Worm (Caenorhabditis elegans) whole organism, early embryonic: ENCODE measurements around the gene F59B2.3.
A peak's percentile ranks its signal among the peaks of the same experiment; 100 is the strongest.

Experiments used
- B0310.2 ChIP-seq: sonication (generic microtip); optimal IDR thresholded peaks from 2 replicates; lab custom pipeline; 2016; ENCODE audit warnings: mild to moderate bottlenecking, missing genetic modification characterization, missing compliant biosample characterization
- F13C5.2 ChIP-seq: sonication (generic microtip); optimal IDR thresholded peaks from 2 replicates; lab custom pipeline; 2017; ENCODE audit warnings: mild to moderate bottlenecking, missing genetic modification characterization, inconsistent platforms, missing compliant biosample characterization
- aly-1 ChIP-seq: sonication (generic microtip); optimal IDR thresholded peaks from 2 replicates; lab custom pipeline; 2016; ENCODE audit warnings: missing genetic modification characterization, missing compliant biosample characterization
- ama-1 ChIP-seq: fragments of 150-350 bp; optimal IDR thresholded peaks from 2 replicates; lab custom pipeline; 2014
- ceh-13 ChIP-seq: fragments of 200-800 bp; sonication (Bioruptor generic); optimal IDR thresholded peaks from 2 replicates; lab custom pipeline; 2018; ENCODE audit warnings: mild to moderate bottlenecking, missing genetic modification characterization, missing compliant biosample characterization
- ceh-36 ChIP-seq: sonication (generic microtip); optimal IDR thresholded peaks from 2 replicates; lab custom pipeline; 2016; ENCODE audit warnings: missing genetic modification characterization, inconsistent platforms, missing compliant biosample characterization
- ets-7 ChIP-seq: sonication (generic microtip); optimal IDR thresholded peaks from 2 replicates; lab custom pipeline; 2016; ENCODE audit warnings: missing genotype, missing genetic modification characterization, missing compliant biosample characterization
- flt-1 ChIP-seq: fragments of 200-800 bp; sonication (Bioruptor generic); IDR thresholded peaks from 2 replicates; pipeline ENCODE4 v1.3.6; 2022; ENCODE audit warnings: missing genetic modification characterization, missing compliant biosample characterization
- hmbx-1 ChIP-seq: sonication (generic microtip); optimal IDR thresholded peaks from 2 replicates; lab custom pipeline; 2016; ENCODE audit warnings: mild to moderate bottlenecking, missing genetic modification characterization, missing compliant biosample characterization
- hmg-4 ChIP-seq: fragments of 200-800 bp; sonication (Bioruptor generic); optimal IDR thresholded peaks from 2 replicates; lab custom pipeline; 2018; ENCODE audit warnings: mild to moderate bottlenecking, missing genetic modification characterization, missing compliant biosample characterization
- hnd-1 ChIP-seq: sonication (generic microtip); optimal IDR thresholded peaks from 2 replicates; lab custom pipeline; 2016; ENCODE audit warnings: missing genetic modification characterization, missing compliant biosample characterization
- pes-1 ChIP-seq: fragments of 200-800 bp; sonication (Bioruptor generic); IDR thresholded peaks from 2 replicates; pipeline ENCODE4 v1.3.6; 2022; ENCODE audit warnings: missing genetic modification reagents, missing genetic modification characterization, missing compliant biosample characterization
- scrt-1 ChIP-seq: fragments of 200-800 bp; sonication (Bioruptor generic); IDR thresholded peaks from 2 replicates; pipeline ENCODE4 v1.3.6; 2022; ENCODE audit warnings: missing genetic modification characterization, missing compliant biosample characterization
- sea-1 ChIP-seq: fragments of 200-800 bp; sonication (Bioruptor generic); conservative IDR thresholded peaks from 2 replicates; pipeline ENCODE4 v1.3.6; 2022; ENCODE audit warnings: missing genetic modification characterization, missing compliant biosample characterization
- tbx-11 ChIP-seq: fragments of 200-800 bp; sonication (Bioruptor generic); IDR thresholded peaks from 2 replicates; pipeline ENCODE4 v1.3.6; 2022; ENCODE audit warnings: missing genetic modification characterization, missing compliant biosample characterization
- tbx-37 ChIP-seq: fragments of 200-800 bp; sonication (Bioruptor generic); conservative IDR thresholded peaks from 2 replicates; pipeline ENCODE4 v1.3.6; 2022; ENCODE audit warnings: missing genetic modification reagents, missing genetic modification characterization, missing compliant biosample characterization
- tra-4 ChIP-seq: sonication (generic microtip); optimal IDR thresholded peaks from 2 replicates; lab custom pipeline; 2017; ENCODE audit warnings: missing genetic modification characterization, missing compliant biosample characterization

Gene F59B2.3

ce11 chrIII:8967639-8968038 is 31.9 kb downstream of the F59B2.3 start, which contains the start of the genes bud-13 and rpap-2:
Gene bud-13, minus strand, starts transcription at chrIII:8967727.
Gene rpap-2, plus strand, starts transcription at chrIII:8967967.
- no peak for TF ChIP-seq ceh-13 (GFP tag; lab: Kevin White, UChicago)
- TF ChIP-seq tbx-37 (GFP tag; lab: Robert Waterston, UW): peak; percentile 53; the same call in 1 of the 2 replicates
- TF ChIP-seq flt-1: no peak
- no peak for TF ChIP-seq tbx-11

DNA sequence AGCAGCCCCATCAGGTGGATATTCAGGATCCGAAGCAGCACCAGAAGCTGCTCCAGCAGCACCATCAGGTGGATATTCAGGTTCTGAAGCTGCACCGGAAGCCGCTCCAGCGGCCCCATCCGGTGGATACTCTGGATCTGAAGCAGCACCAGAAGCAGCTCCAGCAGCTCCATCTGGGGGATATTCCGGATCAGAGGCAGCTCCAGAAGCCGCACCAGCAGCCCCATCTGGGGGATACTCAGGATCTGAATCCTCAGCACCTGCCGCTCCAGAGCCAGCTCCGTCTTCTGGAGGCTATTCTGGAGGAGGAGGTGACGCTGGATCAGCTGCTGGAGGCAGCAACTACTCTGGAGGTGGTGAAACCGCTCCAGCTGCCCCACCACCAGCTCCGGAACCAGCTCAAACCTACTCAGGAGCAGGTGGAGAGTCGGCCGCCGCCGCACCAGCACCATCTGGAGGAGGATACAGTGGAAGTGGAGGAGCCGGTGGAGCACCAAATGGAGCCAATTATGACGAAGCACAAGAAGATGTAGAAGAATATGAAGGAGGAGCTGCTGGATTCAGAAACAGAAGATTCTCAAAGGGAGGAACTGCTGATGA is 34.8 kb downstream of the F59B2.3 start:
- TF ChIP-seq sea-1 (GFP tag; lab: Robert Waterston, UW) (no peak), aly-1 (tag; lab: Kevin White, UChicago) (peak; percentile 16)

ce11 chrIII:8962475-8962874 is 37.1 kb downstream of the F59B2.3 start:
- no peak for TF ChIP-seq scrt-1 (GFP tag; lab: Robert Waterston, UW)

ce11 chrIII:8961993-8962392 is 37.6 kb downstream of the F59B2.3 start, which contains the start of gene grl-25:
Gene grl-25, plus strand, starts transcription at chrIII:8962293.
- no peak for TF ChIP-seq hmbx-1 (tag; lab: Kevin White, UChicago)
- TF ChIP-seq B0310.2 (tag; lab: Kevin White, UChicago): no peak
- no peak for TF ChIP-seq F13C5.2 (tag; lab: Kevin White, UChicago)
- no peak for TF ChIP-seq flt-1

- TF ChIP-seq tbx-37 (GFP tag; lab: Robert Waterston, UW) (no peak), aly-1 (tag; lab: Kevin White, UChicago) (no peak), sea-1 (GFP tag; lab: Robert Waterston, UW) (no peak), pes-1 (GFP tag; lab: Robert Waterston, UW) (no peak), hmbx-1 (tag; lab: Kevin White, UChicago) (no peak), flt-1 (no peak), F13C5.2 (tag; lab: Kevin White, UChicago) (no peak), hnd-1 (tag; lab: Kevin White, UChicago) (no peak), tbx-11 (no peak), B0310.2 (tag; lab: Kevin White, UChicago) (no peak), scrt-1 (GFP tag; lab: Robert Waterston, UW) (no peak), ama-1 (lab: Kevin White, UChicago) (no peak), tra-4 (tag; lab: Kevin White, UChicago) (no peak), hmg-4 (GFP tag; lab: Kevin White, UChicago) (no peak), ets-7 (tag; lab: Kevin White, UChicago) (no peak), ceh-36 (tag; lab: Kevin White, UChicago) (no peak), ceh-13 (GFP tag; lab: Kevin White, UChicago) (no peak)
These were observed 38.9 kb downstream of the F59B2.3 start, which contains the start of gene ZK643.6 for ce11 chrIII:8960664-8961063. Gene ZK643.6, minus strand, starts transcription at chrIII:8960764.

ce11 chrIII:8956146-8956646 is 43.4 kb downstream of the F59B2.3 start, which contains the start of the genes ZK643.5 and ZK643.2:
Gene ZK643.5, minus strand, starts transcription at chrIII:8956196.
Gene ZK643.2, plus strand, starts transcription at chrIII:8956540.
- TF ChIP-seq aly-1 (tag; lab: Kevin White, UChicago) (no peak), scrt-1 (GFP tag; lab: Robert Waterston, UW) (no peak), hnd-1 (tag; lab: Kevin White, UChicago) (no peak), hmbx-1 (tag; lab: Kevin White, UChicago) (no peak), tbx-11 (no peak), hmg-4 (GFP tag; lab: Kevin White, UChicago) (no peak), B0310.2 (tag; lab: Kevin White, UChicago) (no peak)

DNA sequence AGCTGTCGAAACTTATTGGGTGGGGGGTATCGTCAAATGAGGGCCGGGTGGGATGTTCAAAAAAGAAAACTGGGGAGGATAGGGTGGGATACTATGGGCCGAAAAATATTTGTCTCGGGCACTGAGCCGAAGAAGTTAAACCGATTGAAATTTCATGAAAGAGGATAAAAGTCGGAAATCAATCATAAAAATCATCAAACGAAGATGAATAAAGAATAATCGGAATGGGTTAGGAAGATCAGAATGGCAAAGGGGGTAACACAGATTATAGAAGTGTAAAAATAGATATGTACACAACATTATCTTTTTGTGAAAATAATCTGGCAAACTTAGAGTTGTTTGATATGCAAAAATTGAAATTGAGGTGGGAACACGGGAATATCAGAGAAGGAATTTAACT is 44.0 kb downstream of the F59B2.3 start:
- no peak for TF ChIP-seq hmg-4 (GFP tag; lab: Kevin White, UChicago)
- no peak for TF ChIP-seq sea-1 (GFP tag; lab: Robert Waterston, UW)
- no peak for TF ChIP-seq flt-1
- TF ChIP-seq ceh-36 (tag; lab: Kevin White, UChicago): no peak
- no peak for TF ChIP-seq hmbx-1 (tag; lab: Kevin White, UChicago)

DNA sequence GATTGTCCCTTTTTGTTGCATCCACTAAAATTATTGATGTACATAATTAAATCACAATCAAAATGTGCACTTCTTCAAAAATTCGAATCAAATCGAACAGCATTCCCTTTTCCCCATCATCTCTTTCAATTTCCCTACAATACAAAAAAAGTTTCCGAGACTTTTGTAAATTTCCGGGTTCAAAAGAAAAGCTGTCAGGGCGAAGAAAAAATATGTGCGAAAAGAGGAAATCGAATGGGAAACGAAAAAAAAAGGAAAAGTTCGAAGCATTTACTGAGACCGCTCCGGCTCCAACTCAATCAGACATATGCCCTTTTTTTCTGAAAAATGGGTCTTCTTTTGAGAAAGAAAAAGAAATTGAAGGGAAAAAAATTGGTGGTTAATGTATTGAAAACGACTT is 50.4 kb downstream of the F59B2.3 start:
- TF ChIP-seq tbx-11: no peak
- TF ChIP-seq tra-4 (tag; lab: Kevin White, UChicago): no peak
- TF ChIP-seq sea-1 (GFP tag; lab: Robert Waterston, UW): no peak
- TF ChIP-seq flt-1: no peak
- TF ChIP-seq hnd-1 (tag; lab: Kevin White, UChicago): no peak
- TF ChIP-seq B0310.2 (tag; lab: Kevin White, UChicago): no peak
- no peak for TF ChIP-seq pes-1 (GFP tag; lab: Robert Waterston, UW)
- no peak for TF ChIP-seq ceh-13 (GFP tag; lab: Kevin White, UChicago)
- no peak for TF ChIP-seq aly-1 (tag; lab: Kevin White, UChicago)
- no peak for TF ChIP-seq ama-1 (lab: Kevin White, UChicago)
- TF ChIP-seq hmbx-1 (tag; lab: Kevin White, UChicago): no peak
- TF ChIP-seq ceh-36 (tag; lab: Kevin White, UChicago): no peak
- TF ChIP-seq scrt-1 (GFP tag; lab: Robert Waterston, UW): no peak
- no peak for TF ChIP-seq ets-7 (tag; lab: Kevin White, UChicago)
